Worm (Caenorhabditis elegans) whole organism, midembryonic: ENCODE results near the gene nhr-86.
"Not testable (repeated sequence)": the region's sequence is repeated elsewhere in the genome, so short reads cannot be mapped to it uniquely, and the experiment has no call there.

Experiments used
- T22C8.4 ChIP-seq: fragments of 200-800 bp; sonication (Bioruptor generic); IDR thresholded peaks from 2 replicates; pipeline ENCODE4 v1.3.6; 2022; ENCODE audit warnings: missing genetic modification characterization, missing compliant biosample characterization
- cog-1 ChIP-seq: sonication (generic microtip); optimal IDR thresholded peaks from 2 replicates; lab custom pipeline; 2016; ENCODE audit warnings: missing genetic modification characterization, missing compliant biosample characterization
- flt-1 ChIP-seq: fragments of 200-800 bp; sonication (Bioruptor generic); IDR thresholded peaks from 2 replicates; pipeline ENCODE4 v1.3.6; 2022; ENCODE audit warnings: missing genetic modification characterization, missing compliant biosample characterization
- klf-2 ChIP-seq: fragments of 200-800 bp; sonication (Bioruptor generic); conservative IDR thresholded peaks from 2 replicates; pipeline ENCODE4 v1.3.6; 2022; ENCODE audit warnings: missing genetic modification reagents, missing genetic modification characterization, missing compliant biosample characterization
- med-1 ChIP-seq: sonication (generic microtip); optimal IDR thresholded peaks from 2 replicates; lab custom pipeline; 2017; ENCODE audit warnings: missing genetic modification characterization, mild to moderate bottlenecking, missing compliant biosample characterization, antibody characterized with exemption, missing genetic modification reagents; ENCODE audit not compliant: insufficient read depth
- ref-1 ChIP-seq: fragments of 200-800 bp; sonication (Bioruptor generic); conservative IDR thresholded peaks from 2 replicates; pipeline ENCODE4 v1.3.6; 2022; ENCODE audit warnings: missing genetic modification reagents, missing genetic modification characterization, missing compliant biosample characterization
- tab-1 ChIP-seq: fragments of 200-800 bp; sonication (Bioruptor generic); IDR thresholded peaks from 2 replicates; pipeline ENCODE4 v1.3.6; 2022; ENCODE audit warnings: missing genetic modification characterization, missing compliant biosample characterization
- ztf-23 ChIP-seq: fragments of 200-800 bp; sonication (Bioruptor generic); IDR thresholded peaks from 2 replicates; pipeline ENCODE4 v1.3.6; 2022; ENCODE audit warnings: missing genetic modification reagents, missing genetic modification characterization, missing compliant biosample characterization
- ztf-29 ChIP-seq: fragments of 200-800 bp; sonication (Bioruptor generic); IDR thresholded peaks from 2 replicates; pipeline ENCODE4 v1.3.6; 2022; ENCODE audit warnings: missing genetic modification reagents, missing genetic modification characterization, missing compliant biosample characterization

nhr-86 gene

DNA sequence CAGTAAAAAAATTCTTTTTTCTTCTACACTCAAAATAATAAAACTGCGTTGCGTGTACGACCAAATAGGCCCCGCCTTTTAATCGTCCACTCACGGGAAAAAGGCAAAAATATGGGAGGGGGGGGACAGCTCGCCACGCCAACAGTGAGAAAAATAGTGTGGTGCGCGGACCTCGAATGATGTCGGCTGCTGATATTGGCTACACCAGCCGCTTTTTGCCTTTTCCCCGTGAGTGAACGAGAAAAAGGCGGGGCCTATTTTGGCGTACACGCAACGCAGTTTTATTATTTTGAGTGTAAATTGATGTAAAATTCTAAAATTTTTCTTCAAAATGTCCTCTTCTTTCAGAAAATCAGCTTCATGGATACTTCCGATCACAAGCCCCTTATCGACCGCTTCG lies 23.7 kb upstream of the nhr-86 start, which contains the start of gene ztf-28:
Gene ztf-28, plus strand, starts transcription at position 349 of the 400 bp plus-strand sequence.
- not testable (repeated sequence) for TF ChIP-seq tab-1; T22C8.4; flt-1 (GFP tag; lab: Robert Waterston, UW)

DNA sequence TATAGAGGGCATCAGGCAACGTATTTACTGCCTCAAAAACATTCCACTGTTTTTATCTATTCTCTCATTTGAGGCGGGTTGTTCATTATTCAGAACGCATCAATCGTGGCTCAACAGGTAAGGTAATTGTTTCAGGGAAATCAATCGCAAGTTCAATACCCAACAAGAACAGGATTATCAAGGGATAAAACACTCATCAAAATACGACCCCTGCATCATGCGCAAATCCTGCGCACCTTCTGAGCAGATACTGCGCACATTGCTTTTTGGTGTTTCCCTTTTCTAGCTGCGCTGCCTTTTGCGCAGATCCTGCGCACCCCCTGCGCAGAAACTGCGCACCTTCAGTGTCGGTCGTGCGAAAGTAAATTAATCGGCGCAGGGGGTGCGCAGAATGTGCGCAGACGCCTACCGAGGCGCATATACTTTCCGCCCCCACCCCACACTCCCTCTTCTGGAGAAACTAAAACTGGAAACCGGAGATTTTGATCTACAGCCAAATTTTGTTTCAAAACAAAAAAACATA lies 19.2 kb upstream of the nhr-86 start, which contains the start of gene F36F12.3:
Gene F36F12.3, plus strand, starts transcription at position 51 of the 523 bp plus-strand sequence.
- not testable (repeated sequence) for TF ChIP-seq ztf-23; cog-1 (tag; lab: Kevin White, UChicago); klf-2 (GFP tag; lab: Robert Waterston, UW)

DNA sequence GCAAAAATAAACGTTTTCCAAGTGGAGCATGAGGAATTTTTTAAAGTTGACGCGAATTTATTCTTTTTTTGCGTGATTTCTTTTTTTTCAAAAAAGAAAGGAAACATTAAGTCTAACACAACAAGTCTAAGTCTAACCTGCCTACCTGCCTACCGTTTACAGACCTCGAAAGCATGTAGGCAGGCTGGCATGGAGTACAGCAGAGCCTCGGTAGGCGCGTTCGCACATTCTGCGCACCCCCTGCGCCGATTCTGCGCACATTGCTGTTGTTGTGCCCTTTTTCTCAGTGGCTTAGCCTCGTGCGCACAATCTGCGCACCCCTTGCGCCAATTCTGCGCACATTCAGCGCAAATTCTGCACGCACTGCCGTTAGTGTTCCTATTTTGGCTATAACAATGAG lies 17.2 kb upstream of the nhr-86 start:
- TF ChIP-seq ztf-29 (GFP tag; lab: Robert Waterston, UW) = no peak
- no peak for TF ChIP-seq med-1 (GFP tag; lab: Kevin White, UChicago)
- 0 out of 2 replicates have a peak, but pooled peaks have one; percentile 10 for TF ChIP-seq klf-2 (GFP tag; lab: Robert Waterston, UW)

DNA sequence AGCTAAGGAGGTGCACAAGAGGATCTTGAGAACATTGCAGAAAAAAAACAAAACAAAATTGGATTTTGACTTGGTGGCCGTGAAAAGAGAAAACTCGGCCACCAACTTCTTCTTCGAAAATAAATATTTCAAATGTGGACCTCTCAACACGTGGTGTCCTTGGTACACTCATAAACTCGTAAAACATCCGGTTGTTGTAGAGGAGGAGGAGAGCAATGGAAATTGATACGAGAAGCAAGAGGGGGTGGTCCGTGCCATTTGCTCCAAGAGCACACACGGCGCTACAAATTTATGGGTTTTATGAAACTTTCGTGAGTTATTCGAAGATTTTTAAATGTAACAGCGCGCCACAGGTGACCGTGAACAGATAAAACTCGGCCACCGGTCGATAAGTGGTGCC lies 15.2 kb upstream of the nhr-86 start:
- TF ChIP-seq med-1 (GFP tag; lab: Kevin White, UChicago) = no peak

DNA sequence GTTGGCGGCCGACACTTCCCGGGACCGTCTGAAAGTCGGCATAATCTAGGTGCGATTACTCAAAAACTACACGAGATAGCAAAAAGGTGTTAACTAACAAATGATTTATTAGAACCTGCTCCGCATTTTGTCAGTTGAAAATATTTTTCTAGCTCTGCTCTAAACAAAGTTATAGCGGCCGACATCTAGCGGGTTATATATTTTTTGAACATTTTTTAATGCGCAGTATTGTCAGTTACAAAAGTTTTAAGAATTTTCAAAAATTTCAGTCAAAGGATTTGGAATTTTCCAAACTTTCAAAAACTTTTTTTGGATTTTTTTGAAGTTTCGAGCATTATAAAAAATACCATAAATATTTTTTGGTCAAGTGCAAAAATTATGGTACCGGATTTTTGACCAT lies 14.6 kb upstream of the nhr-86 start:
- no peak for TF ChIP-seq ztf-23
- TF ChIP-seq med-1 (GFP tag; lab: Kevin White, UChicago) = no peak
- TF ChIP-seq tab-1 = no peak
- TF ChIP-seq T22C8.4 = no peak
- no peak for TF ChIP-seq cog-1 (tag; lab: Kevin White, UChicago)
- TF ChIP-seq ref-1 (GFP tag; lab: Robert Waterston, UW) = no peak
- no peak for TF ChIP-seq flt-1 (GFP tag; lab: Robert Waterston, UW)
- TF ChIP-seq klf-2 (GFP tag; lab: Robert Waterston, UW) = no peak
- no peak for TF ChIP-seq ztf-29 (GFP tag; lab: Robert Waterston, UW)

DNA sequence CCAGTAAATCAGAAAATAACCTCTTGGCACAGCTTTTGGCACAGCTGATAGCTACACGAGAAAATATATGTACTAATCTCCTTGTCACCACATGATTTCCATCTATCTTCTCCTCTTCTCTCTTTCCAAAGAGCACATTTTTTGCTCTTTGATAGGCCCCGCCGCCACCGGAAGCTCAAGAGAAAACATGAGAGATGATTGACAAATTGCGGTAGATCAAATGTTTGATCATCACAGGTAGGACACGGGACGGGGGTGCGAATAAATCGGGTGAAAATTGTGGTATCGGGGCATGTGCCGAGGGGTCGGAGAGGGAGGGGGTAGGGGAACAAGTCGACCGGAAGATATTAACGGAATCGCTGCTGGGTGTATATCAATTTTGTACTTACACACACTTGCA lies 9.4 kb upstream of the nhr-86 start:
- TF ChIP-seq ztf-23 (peak; percentile 26; the same call in 1 of the 2 replicates), med-1 (GFP tag; lab: Kevin White, UChicago) (no peak)

DNA sequence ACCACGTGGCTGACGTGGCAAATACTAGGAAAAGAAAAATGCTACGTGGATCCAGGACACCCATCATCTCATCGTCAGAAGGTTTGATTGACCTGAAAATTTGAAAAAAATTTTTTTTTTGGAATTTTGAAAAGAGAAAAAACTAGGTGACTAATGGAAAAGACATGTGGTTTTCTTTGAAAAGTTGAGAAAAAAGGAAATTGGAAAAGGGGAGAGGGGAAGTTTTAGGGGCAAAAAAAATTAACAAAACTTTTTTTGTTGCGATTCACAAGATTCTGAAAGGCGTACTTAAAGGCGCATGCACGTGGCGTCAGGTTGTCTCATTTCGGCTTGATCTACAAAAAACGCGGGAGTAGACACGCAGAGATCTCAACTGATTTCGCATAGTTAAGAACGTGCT lies 6.2 kb upstream of the nhr-86 start, which contains the start of gene Y40B10A.9:
Gene Y40B10A.9, minus strand, starts transcription at position 101 of the 400 bp plus-strand sequence.
- TF ChIP-seq cog-1 (tag; lab: Kevin White, UChicago) = no peak
- TF ChIP-seq ztf-29 (GFP tag; lab: Robert Waterston, UW) = no peak
- TF ChIP-seq med-1 (GFP tag; lab: Kevin White, UChicago) = no peak
- no peak for TF ChIP-seq tab-1
- TF ChIP-seq T22C8.4 = no peak
- TF ChIP-seq flt-1 (GFP tag; lab: Robert Waterston, UW) = no peak
- no peak for TF ChIP-seq ref-1 (GFP tag; lab: Robert Waterston, UW)
- no peak for TF ChIP-seq klf-2 (GFP tag; lab: Robert Waterston, UW)
- no peak for TF ChIP-seq ztf-23

DNA sequence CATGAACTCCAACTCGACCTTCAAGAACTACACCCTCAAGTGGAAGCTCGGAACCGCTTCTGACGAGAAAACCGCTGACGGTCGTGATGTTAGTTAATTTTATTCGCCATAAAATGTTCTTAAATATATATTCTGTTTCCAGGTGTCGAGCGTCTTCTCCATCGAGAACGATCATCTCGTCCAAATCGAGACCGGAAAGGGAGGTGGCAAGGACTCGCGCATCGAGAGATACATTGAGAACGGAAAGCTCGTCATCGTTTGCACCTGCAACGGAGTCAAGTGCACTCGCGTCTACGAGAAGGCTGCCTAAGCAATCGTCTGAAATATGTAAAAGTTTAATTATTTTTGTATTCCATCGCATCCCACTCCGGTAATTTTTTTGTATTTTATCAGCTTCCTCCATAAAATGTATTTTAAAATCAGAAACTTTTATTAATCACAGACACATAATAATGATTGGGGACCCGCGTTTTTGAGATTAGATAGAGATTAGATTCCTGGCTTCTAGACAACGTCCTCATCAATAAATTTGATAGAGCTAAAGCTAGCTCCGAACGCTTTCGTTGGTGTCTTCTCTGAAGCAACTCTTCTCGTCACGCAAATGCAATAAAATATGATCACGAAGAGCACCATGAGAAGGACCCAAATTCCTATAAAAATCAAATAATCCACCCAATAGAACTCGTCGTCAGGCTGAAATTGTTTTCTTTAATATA lies 2.2 kb upstream of the nhr-86 start:
- TF ChIP-seq tab-1 = no peak

DNA sequence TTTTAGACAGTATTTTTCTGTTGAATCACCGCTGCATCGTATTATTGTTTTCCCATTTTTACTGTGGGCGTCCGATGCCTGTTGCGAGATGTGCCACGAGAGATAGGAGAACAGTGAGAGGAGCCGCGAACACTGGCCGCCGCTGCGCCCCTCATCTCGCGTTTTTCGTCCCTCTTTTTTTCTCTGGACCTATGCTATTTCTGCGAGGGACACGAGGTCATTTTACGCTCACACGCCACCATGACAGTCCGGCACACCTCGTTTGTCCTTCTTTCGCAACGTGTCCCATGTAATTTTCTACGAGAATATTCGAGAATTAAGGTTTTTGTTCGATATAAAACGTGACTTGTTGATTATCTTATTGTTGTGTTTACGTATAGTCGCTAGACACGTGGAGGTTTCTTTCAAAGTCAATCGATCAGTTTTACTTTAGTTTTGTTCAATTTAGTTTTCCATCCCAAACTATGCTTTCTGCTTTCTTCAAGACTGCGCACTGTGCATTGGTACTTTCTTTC lies 1.4 kb upstream of the nhr-86 start, which contains the start of gene lbp-9:
Gene lbp-9, plus strand, starts transcription at position 465 of the 515 bp plus-strand sequence.
- no peak for TF ChIP-seq T22C8.4
- no peak for TF ChIP-seq flt-1 (GFP tag; lab: Robert Waterston, UW)
- no peak for TF ChIP-seq klf-2 (GFP tag; lab: Robert Waterston, UW)
- TF ChIP-seq cog-1 (tag; lab: Kevin White, UChicago) = no peak
- TF ChIP-seq ztf-29 (GFP tag; lab: Robert Waterston, UW) = no peak
- TF ChIP-seq ref-1 (GFP tag; lab: Robert Waterston, UW) = no peak
- TF ChIP-seq ztf-23 = no peak
- TF ChIP-seq med-1 (GFP tag; lab: Kevin White, UChicago) = no peak
- no peak for TF ChIP-seq tab-1

DNA sequence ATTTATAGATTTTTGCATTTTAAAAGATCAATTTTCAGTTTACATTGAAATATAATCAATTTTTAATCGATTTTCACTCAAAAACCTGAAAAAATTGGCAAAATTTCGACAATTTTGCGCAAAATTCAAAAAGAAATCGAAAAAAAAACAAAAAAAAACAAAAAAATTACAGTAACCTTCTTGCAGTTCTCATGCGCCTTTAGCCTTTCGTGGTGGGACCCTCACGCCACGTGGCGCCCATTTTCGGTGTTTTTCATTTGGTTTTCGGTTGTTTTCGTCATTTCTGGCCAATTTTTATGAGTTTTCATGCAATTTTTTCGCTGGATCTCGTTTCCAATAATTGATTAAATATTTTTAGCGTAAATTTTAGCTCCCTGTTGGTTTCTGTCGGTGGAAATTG lies 769 bp upstream of the nhr-86 start:
- TF ChIP-seq flt-1 (GFP tag; lab: Robert Waterston, UW) (no peak), cog-1 (tag; lab: Kevin White, UChicago) (no peak)

DNA sequence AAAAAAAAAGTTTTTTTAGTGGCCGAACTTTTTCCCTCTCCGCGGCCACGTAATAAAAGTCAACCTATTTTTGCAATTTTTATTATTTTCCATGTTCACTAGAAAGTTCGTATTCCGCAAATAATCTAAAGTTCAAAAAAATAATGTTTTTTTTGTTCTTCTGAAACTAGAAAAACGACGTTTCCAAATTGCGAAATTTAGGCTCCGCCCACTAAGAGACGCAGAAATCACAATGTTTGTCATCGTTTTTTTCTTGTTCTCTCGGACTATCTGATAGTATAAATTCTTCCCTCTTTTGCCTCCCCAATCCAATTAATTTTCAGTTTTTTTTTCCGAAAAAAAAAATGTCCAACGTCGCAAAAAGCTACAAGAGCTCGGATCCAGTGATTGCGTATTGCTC lies 9.3 kb downstream of the nhr-86 start, which contains the start of gene comt-3:
Gene comt-3, plus strand, starts transcription at position 214 of the 400 bp plus-strand sequence.
- TF ChIP-seq flt-1 (GFP tag; lab: Robert Waterston, UW) = no peak
